Worm (Caenorhabditis elegans) whole organism, L2 larva: ENCODE results near the gene C18B2.3.

Source experiments
- C34F6.9 ChIP-seq: fragments of 150-350 bp; optimal IDR thresholded peaks from 2 replicates; lab custom pipeline; 2014; ENCODE audit warnings: missing biosample characterization, missing genetic modification characterization
- ama-1 ChIP-seq: fragments of 150-350 bp; optimal IDR thresholded peaks from 2 replicates; lab custom pipeline; 2018; ENCODE audit warnings: inconsistent platforms
- blmp-1 ChIP-seq: sonication (generic microtip); optimal IDR thresholded peaks from 2 replicates; lab custom pipeline; 2017; ENCODE audit warnings: missing genetic modification characterization, mild to moderate bottlenecking, missing compliant biosample characterization, antibody characterized with exemption, moderate library complexity; ENCODE audit not compliant: insufficient read depth
- ceh-82 ChIP-seq: fragments of 150-350 bp; optimal IDR thresholded peaks from 2 replicates; lab custom pipeline; 2014; ENCODE audit warnings: missing biosample characterization, missing genetic modification characterization
- crh-2 ChIP-seq: sonication (generic microtip); optimal IDR thresholded peaks from 2 replicates; lab custom pipeline; 2017; ENCODE audit warnings: missing biosample characterization, missing genetic modification characterization
- nhr-237 ChIP-seq: fragments of 150-350 bp; optimal IDR thresholded peaks from 2 replicates; lab custom pipeline; 2014; ENCODE audit warnings: missing biosample characterization, missing genetic modification characterization
- nhr-77 ChIP-seq: fragments of 150-350 bp; optimal IDR thresholded peaks from 2 replicates; lab custom pipeline; 2014; ENCODE audit warnings: missing biosample characterization, missing genetic modification characterization
- unc-55 ChIP-seq: fragments of 150-350 bp; sonication (generic microtip); optimal IDR thresholded peaks from 3 replicates; lab custom pipeline; 2014; ENCODE audit warnings: missing biosample characterization, missing genetic modification reagents, missing genetic modification characterization
- ztf-4 ChIP-seq: fragments of 150-350 bp; optimal IDR thresholded peaks from 2 replicates; lab custom pipeline; 2014; ENCODE audit warnings: missing biosample characterization, missing genetic modification characterization

DNA sequence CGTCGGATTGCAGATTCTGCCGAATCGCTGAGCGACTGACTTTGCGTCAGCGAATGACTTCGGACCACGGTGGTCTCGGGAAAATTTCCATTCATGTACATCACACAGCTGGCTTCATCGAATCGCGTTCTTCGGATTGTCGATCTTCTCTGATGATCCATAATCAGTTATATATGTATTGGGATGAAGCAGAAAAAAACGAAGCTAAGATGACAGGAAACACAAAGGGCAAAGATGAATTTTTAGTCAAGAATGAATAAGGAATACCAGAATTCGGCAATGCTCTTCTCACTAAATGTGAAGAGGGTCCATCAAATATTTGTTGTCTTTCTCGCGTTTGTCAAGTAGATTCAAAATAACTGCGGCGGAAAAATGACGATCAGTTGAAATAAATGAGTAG is 15.6 kb downstream of the C18B2.3 start, which contains the start of gene del-9:
- TF ChIP-seq unc-55 (GFP tag; lab: Kevin White, UChicago), result no peak
- no peak for TF ChIP-seq blmp-1 (tag; lab: Kevin White, UChicago)
- no peak for TF ChIP-seq ceh-82 (tag; lab: Kevin White, UChicago)
- no peak for TF ChIP-seq ztf-4
- TF ChIP-seq crh-2, result no peak
- TF ChIP-seq nhr-237 (tag; lab: Kevin White, UChicago), result no peak
- no peak for TF ChIP-seq C34F6.9
- TF ChIP-seq ama-1 (lab: Kevin White, UChicago), result no peak
- no peak for TF ChIP-seq nhr-77
